Worm (Caenorhabditis elegans): ENCODE results near the gene M03F4.6.

DNA sequence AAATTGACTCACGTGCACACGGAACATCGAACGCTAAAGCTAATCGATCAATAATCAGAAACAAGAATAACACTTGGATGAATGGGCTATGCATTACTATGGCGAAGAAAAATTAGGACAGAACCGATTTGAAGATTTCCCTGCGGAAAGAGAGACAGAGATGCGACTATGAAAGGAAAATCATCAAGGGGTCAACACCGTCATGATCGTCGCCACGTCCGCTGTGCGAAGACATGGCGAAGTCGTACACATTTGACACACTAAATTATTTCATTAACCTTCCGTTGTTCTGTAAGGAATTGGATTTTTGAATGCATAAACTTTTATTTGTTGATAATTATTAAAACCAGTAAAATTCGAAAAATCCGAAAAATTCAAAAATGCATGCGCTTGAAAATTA lies at the start of gene M03F4.6:
- TF ChIP-seq nhr-11 (tag; optimal IDR thresholded peaks at IDR 0.05): no peak
- no peak for TF ChIP-seq ets-4 (tag; optimal IDR thresholded peaks at IDR 0.05)
- TF ChIP-seq hlh-8 (tag; optimal IDR thresholded peaks at IDR 0.05): no peak
- TF ChIP-seq F13H6.1 (tag; optimal IDR thresholded peaks at IDR 0.05): no peak
- TF ChIP-seq pat-9 (tag; optimal IDR thresholded peaks at IDR 0.05): no peak
- TF ChIP-seq ama-1 (optimal IDR thresholded peaks at IDR 0.05): peak; percentile 68
- TF ChIP-seq ceh-9 (tag; optimal IDR thresholded peaks at IDR 0.05): no peak
